Fruit fly (Drosophila melanogaster): ENCODE results near the gene CG15260.

DNA sequence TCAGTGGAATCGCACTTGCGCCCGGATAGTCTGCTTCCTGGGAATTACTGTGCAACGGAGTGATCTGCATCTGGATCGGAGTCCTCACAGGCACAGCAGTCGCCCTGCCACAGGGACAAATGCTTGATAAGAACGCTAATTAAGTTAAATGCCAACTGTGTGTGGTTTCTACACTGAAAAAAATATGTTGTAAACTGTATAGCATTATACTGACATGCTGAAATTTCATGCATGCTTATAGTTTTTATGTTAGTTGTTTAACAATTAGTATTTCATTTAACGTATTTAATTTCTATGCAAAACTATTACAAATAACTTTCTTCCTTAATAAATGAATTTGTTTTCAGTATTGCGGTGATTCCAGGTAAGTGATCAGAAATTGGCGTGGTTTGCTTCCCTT is 39.3 kb upstream of the CG15260 start:
- no peak for TF ChIP-seq CG7745 (tag; optimal IDR thresholded peaks at IDR 0.05)
- TF ChIP-seq nerfin-1 (tag; optimal IDR thresholded peaks at IDR 0.05): no peak
- TF ChIP-seq Dbx (GFP tag; IDR thresholded peaks at IDR 0.05): no peak
- TF ChIP-seq dmrt11E (tag; optimal IDR thresholded peaks at IDR 0.05): peak; percentile 10
- TF ChIP-seq dati (GFP tag; IDR thresholded peaks at IDR 0.05): no peak
- no peak for TF ChIP-seq kay (GFP tag; optimal IDR thresholded peaks at IDR 0.05)
- no peak for TF ChIP-seq CG12744 (GFP tag; optimal IDR thresholded peaks at IDR 0.05)
- TF ChIP-seq lmd (GFP tag; IDR thresholded peaks at IDR 0.05): no peak
- TF ChIP-seq CG30403 (GFP tag; optimal IDR thresholded peaks at IDR 0.05): no peak

Data from whole organism, embryonic.